Fruit fly (Drosophila melanogaster) whole organism, embryonic: Measurements from ENCODE around the gene Ugt305A1.

Experiments used
- Ada2b ChIP-seq: fragments of 200-800 bp; sonication (Bioruptor generic); IDR thresholded peaks from 2 replicates; pipeline ENCODE4 v1.3.6; 2022; ENCODE audit warnings: missing biosample characterization, missing genetic modification characterization
- Atf6 ChIP-seq: fragments of 200-800 bp; sonication (Bioruptor generic); IDR thresholded peaks from 2 replicates; pipeline ENCODE4 v1.3.6; 2022; ENCODE audit warnings: missing biosample characterization, missing genetic modification characterization
- CG11696 ChIP-seq: fragments of 200-800 bp; sonication (Bioruptor generic); IDR thresholded peaks from 2 replicates; pipeline ENCODE4 v1.3.6; 2022; ENCODE audit warnings: missing biosample characterization, missing genetic modification characterization
- CG12071 ChIP-seq: fragments of 200-800 bp; sonication (Bioruptor generic); optimal IDR thresholded peaks from 3 replicates; lab custom pipeline; 2018; ENCODE audit warnings: missing biosample characterization, mild to moderate bottlenecking, missing genetic modification characterization
- CG13894 ChIP-seq: fragments of 200-800 bp; sonication (Bioruptor generic); optimal IDR thresholded peaks from 3 replicates; lab custom pipeline; 2018; ENCODE audit warnings: missing biosample characterization, mild to moderate bottlenecking, missing genetic modification characterization, moderate library complexity
- CG14860 ChIP-seq: fragments of 200-800 bp; sonication (Bioruptor generic); IDR thresholded peaks from 3 replicates; pipeline ENCODE4 v1.3.6; 2022; ENCODE audit warnings: missing biosample characterization, missing genetic modification characterization; ENCODE audit not compliant: partially characterized antibody
- CG17328 ChIP-seq: fragments of 200-800 bp; sonication (Bioruptor generic); IDR thresholded peaks from 2 replicates; pipeline ENCODE4 v1.3.6; 2022; ENCODE audit warnings: missing biosample characterization, missing genetic modification characterization
- CG17385 ChIP-seq: fragments of 200-800 bp; sonication (Bioruptor generic); optimal IDR thresholded peaks from 3 replicates; lab custom pipeline; 2018; ENCODE audit warnings: missing biosample characterization, mild to moderate bottlenecking, missing genetic modification characterization
- CG18764 ChIP-seq: fragments of 200-800 bp; sonication (Bioruptor generic); optimal IDR thresholded peaks from 3 replicates; lab custom pipeline; 2016; ENCODE audit warnings: missing biosample characterization, missing genetic modification characterization
- CG3065 ChIP-seq: fragments of 200-800 bp; sonication (Bioruptor generic); optimal IDR thresholded peaks from 2 replicates; lab custom pipeline; 2016; ENCODE audit warnings: missing biosample characterization, missing genetic modification characterization
- CG32772 ChIP-seq: fragments of 200-800 bp; sonication (Bioruptor generic); IDR thresholded peaks from 2 replicates; pipeline ENCODE4 v1.3.6; 2022; ENCODE audit warnings: missing biosample characterization, missing genetic modification characterization
- CG42726 ChIP-seq: fragments of 200-800 bp; sonication (Bioruptor generic); IDR thresholded peaks from 2 replicates; pipeline ENCODE4 v1.3.6; 2022; ENCODE audit warnings: missing biosample characterization, missing genetic modification characterization; ENCODE audit not compliant: partially characterized antibody
- CG4360 ChIP-seq: fragments of 200-800 bp; sonication (Bioruptor generic); IDR thresholded peaks from 2 replicates; pipeline ENCODE4 v1.3.6; 2022; ENCODE audit warnings: missing biosample characterization, missing genetic modification characterization
- CG6683 ChIP-seq: fragments of 200-800 bp; sonication (Bioruptor generic); optimal IDR thresholded peaks from 2 replicates; lab custom pipeline; 2017; ENCODE audit warnings: missing biosample characterization, mild to moderate bottlenecking, missing genetic modification characterization, missing genetic modification reagents
- CG6813 ChIP-seq: fragments of 200-800 bp; sonication (Bioruptor generic); optimal IDR thresholded peaks from 2 replicates; lab custom pipeline; 2017; ENCODE audit warnings: missing biosample characterization, missing genetic modification characterization, mild to moderate bottlenecking, moderate library complexity, missing genetic modification reagents
- CG7786 ChIP-seq: fragments of 200-800 bp; sonication (Bioruptor generic); optimal IDR thresholded peaks from 2 replicates; lab custom pipeline; 2016; ENCODE audit warnings: missing biosample characterization, missing genetic modification characterization
- CG8359 ChIP-seq: fragments of 200-800 bp; sonication (Bioruptor generic); optimal IDR thresholded peaks from 2 replicates; lab custom pipeline; 2017; ENCODE audit warnings: missing biosample characterization, mild to moderate bottlenecking, missing genetic modification characterization, borderline replicate concordance
- CG9215 ChIP-seq: fragments of 200-800 bp; sonication (Bioruptor generic); IDR thresholded peaks from 2 replicates; pipeline ENCODE4 v1.3.6; 2022; ENCODE audit warnings: missing biosample characterization, missing genetic modification characterization
- CG9932 ChIP-seq: fragments of 200-800 bp; sonication (Bioruptor generic); IDR thresholded peaks from 2 replicates; pipeline ENCODE4 v1.3.6; 2022; ENCODE audit warnings: missing biosample characterization, missing genetic modification characterization
- Deaf1 ChIP-seq: fragments of 200-800 bp; optimal IDR thresholded peaks from 3 replicates; lab custom pipeline; 2019; ENCODE audit warnings: missing biosample characterization, mild to moderate bottlenecking, missing genetic modification characterization, moderate library complexity
- Dek ChIP-seq: fragments of 200-800 bp; sonication (Bioruptor generic); optimal IDR thresholded peaks from 3 replicates; lab custom pipeline; 2019; ENCODE audit warnings: missing biosample characterization, mild to moderate bottlenecking, missing genetic modification characterization, moderate library complexity
- HmgZ ChIP-seq: fragments of 200-800 bp; sonication (Bioruptor generic); optimal IDR thresholded peaks from 2 replicates; lab custom pipeline; 2018; ENCODE audit warnings: missing biosample characterization, mild to moderate bottlenecking, missing genetic modification characterization
- Hsf ChIP-seq: fragments of 200-800 bp; sonication (Bioruptor generic); optimal IDR thresholded peaks from 3 replicates; lab custom pipeline; 2016; ENCODE audit warnings: missing biosample characterization, missing genetic modification characterization
- Lim3 ChIP-seq: fragments of 200-800 bp; sonication (Bioruptor generic); IDR thresholded peaks from 2 replicates; pipeline ENCODE4 v1.3.6; 2022; ENCODE audit warnings: missing biosample characterization, missing genetic modification characterization
- Max ChIP-seq: fragments of 200-800 bp; sonication (Bioruptor generic); optimal IDR thresholded peaks from 2 replicates; lab custom pipeline; 2016; ENCODE audit warnings: missing biosample characterization, mild to moderate bottlenecking, missing genetic modification characterization
- Sin3A ChIP-seq: fragments of >200 bp; optimal IDR thresholded peaks from 2 replicates; lab custom pipeline; 2018
- Ssrp ChIP-seq: fragments of 200-800 bp; sonication (Bioruptor generic); optimal IDR thresholded peaks from 2 replicates; lab custom pipeline; 2018; ENCODE audit warnings: missing biosample characterization, mild to moderate bottlenecking, missing genetic modification characterization, moderate library complexity
- ac ChIP-seq: fragments of 200-800 bp; sonication (Bioruptor generic); optimal IDR thresholded peaks from 3 replicates; lab custom pipeline; 2017; ENCODE audit warnings: missing biosample characterization, mild to moderate bottlenecking, missing genetic modification characterization
- ap ChIP-seq: fragments of 200-800 bp; sonication (Bioruptor generic); IDR thresholded peaks from 2 replicates; pipeline ENCODE4 v1.3.6; 2022; ENCODE audit warnings: missing biosample characterization, missing genetic modification characterization
- ase ChIP-seq: fragments of 200-800 bp; sonication (Bioruptor generic); IDR thresholded peaks from 3 replicates; pipeline ENCODE4 v1.3.6; 2022; ENCODE audit warnings: missing biosample characterization, missing genetic modification characterization
- ash1 ChIP-seq: fragments of 200-800 bp; sonication (Bioruptor generic); optimal IDR thresholded peaks from 2 replicates; lab custom pipeline; 2018; ENCODE audit warnings: missing biosample characterization, mild to moderate bottlenecking, missing genetic modification characterization
- crc ChIP-seq: fragments of 200-800 bp; sonication (Bioruptor generic); optimal IDR thresholded peaks from 2 replicates; lab custom pipeline; 2016; ENCODE audit warnings: missing biosample characterization, missing genetic modification characterization
- ems ChIP-seq: fragments of 200-800 bp; sonication (Bioruptor generic); optimal IDR thresholded peaks from 3 replicates; lab custom pipeline; 2016; ENCODE audit warnings: missing biosample characterization, missing genetic modification characterization
- en ChIP-seq: fragments of 200-800 bp; sonication (Bioruptor generic); optimal IDR thresholded peaks from 2 replicates; lab custom pipeline; 2016; ENCODE audit warnings: missing biosample characterization, missing genetic modification characterization
- fd64A ChIP-seq: fragments of 200-800 bp; sonication (Bioruptor generic); optimal IDR thresholded peaks from 3 replicates; lab custom pipeline; 2018; ENCODE audit warnings: missing biosample characterization, mild to moderate bottlenecking, missing genetic modification characterization
- gro ChIP-seq: fragments of 200-800 bp; sonication (Bioruptor generic); optimal IDR thresholded peaks from 2 replicates; lab custom pipeline; 2016; ENCODE audit warnings: missing biosample characterization, missing genetic modification characterization
- gt ChIP-seq: fragments of 200-800 bp; sonication (Bioruptor generic); IDR thresholded peaks from 2 replicates; pipeline ENCODE4 v1.3.6; 2022; ENCODE audit warnings: missing biosample characterization, missing genetic modification characterization
- ham ChIP-seq: fragments of 200-800 bp; sonication (Bioruptor generic); IDR thresholded peaks from 2 replicates; pipeline ENCODE4 v1.3.6; 2022; ENCODE audit warnings: missing biosample characterization, missing genetic modification characterization
- hbn ChIP-seq: fragments of 200-800 bp; sonication (Bioruptor generic); IDR thresholded peaks from 2 replicates; pipeline ENCODE4 v1.3.6; 2022; ENCODE audit warnings: missing biosample characterization, missing genetic modification characterization; ENCODE audit not compliant: partially characterized antibody
- knrl ChIP-seq: fragments of 200-800 bp; sonication (Bioruptor generic); IDR thresholded peaks from 3 replicates; pipeline ENCODE4 v1.3.6; 2022; ENCODE audit warnings: missing biosample characterization, missing genetic modification characterization; ENCODE audit not compliant: partially characterized antibody
- onecut ChIP-seq: fragments of 200-800 bp; sonication (Bioruptor generic); IDR thresholded peaks from 2 replicates; pipeline ENCODE4 v1.3.6; 2022; ENCODE audit warnings: missing biosample characterization, missing genetic modification characterization
- pan ChIP-seq, 4 experiments: fragments of >200 bp in 3 of 4; fragments of 200-800 bp in 1 of 4; sonication (Bioruptor generic) in 1 of 4; optimal IDR thresholded peaks in 3 of 4; IDR thresholded peaks in 1 of 4; 2 replicates each; pipeline versions ENCODE4 v1.3.6 to Lab custom; 2017 to 2022; ENCODE audit warnings: missing biosample characterization in 2 of 4, missing genetic modification characterization in 2 of 4, mixed read lengths in 1 of 4
- peb ChIP-seq: fragments of 200-800 bp; sonication (Bioruptor generic); IDR thresholded peaks from 2 replicates; pipeline ENCODE4 v1.3.6; 2022; ENCODE audit warnings: missing biosample characterization, missing genetic modification characterization
- psq ChIP-seq: fragments of 200-800 bp; sonication (Bioruptor generic); optimal IDR thresholded peaks from 2 replicates; lab custom pipeline; 2017; ENCODE audit warnings: missing biosample characterization, missing genetic modification characterization
- ranshi ChIP-seq: fragments of 200-800 bp; sonication (Bioruptor generic); IDR thresholded peaks from 2 replicates; pipeline ENCODE4 v1.3.6; 2022; ENCODE audit warnings: missing biosample characterization, missing genetic modification characterization
- salm ChIP-seq: fragments of 200-800 bp; sonication (Bioruptor generic); optimal IDR thresholded peaks from 2 replicates; lab custom pipeline; 2018; ENCODE audit warnings: missing biosample characterization, mild to moderate bottlenecking, missing genetic modification characterization
- ssp ChIP-seq: fragments of 200-800 bp; sonication (Bioruptor generic); IDR thresholded peaks from 2 replicates; pipeline ENCODE4 v1.3.6; 2022; ENCODE audit warnings: missing biosample characterization, missing genetic modification characterization
- tap ChIP-seq: fragments of 200-800 bp; optimal IDR thresholded peaks from 3 replicates; lab custom pipeline; 2019; ENCODE audit warnings: missing biosample characterization, mild to moderate bottlenecking, missing genetic modification characterization, moderate library complexity
- tin ChIP-seq: fragments of 200-800 bp; sonication (Bioruptor generic); optimal IDR thresholded peaks from 3 replicates; lab custom pipeline; 2016; ENCODE audit warnings: missing biosample characterization, missing genetic modification characterization
- wdn ChIP-seq: fragments of 200-800 bp; sonication (Bioruptor generic); IDR thresholded peaks from 2 replicates; pipeline ENCODE4 v1.3.6; 2022; ENCODE audit warnings: missing biosample characterization, missing genetic modification characterization

Gene Ugt305A1

DNA sequence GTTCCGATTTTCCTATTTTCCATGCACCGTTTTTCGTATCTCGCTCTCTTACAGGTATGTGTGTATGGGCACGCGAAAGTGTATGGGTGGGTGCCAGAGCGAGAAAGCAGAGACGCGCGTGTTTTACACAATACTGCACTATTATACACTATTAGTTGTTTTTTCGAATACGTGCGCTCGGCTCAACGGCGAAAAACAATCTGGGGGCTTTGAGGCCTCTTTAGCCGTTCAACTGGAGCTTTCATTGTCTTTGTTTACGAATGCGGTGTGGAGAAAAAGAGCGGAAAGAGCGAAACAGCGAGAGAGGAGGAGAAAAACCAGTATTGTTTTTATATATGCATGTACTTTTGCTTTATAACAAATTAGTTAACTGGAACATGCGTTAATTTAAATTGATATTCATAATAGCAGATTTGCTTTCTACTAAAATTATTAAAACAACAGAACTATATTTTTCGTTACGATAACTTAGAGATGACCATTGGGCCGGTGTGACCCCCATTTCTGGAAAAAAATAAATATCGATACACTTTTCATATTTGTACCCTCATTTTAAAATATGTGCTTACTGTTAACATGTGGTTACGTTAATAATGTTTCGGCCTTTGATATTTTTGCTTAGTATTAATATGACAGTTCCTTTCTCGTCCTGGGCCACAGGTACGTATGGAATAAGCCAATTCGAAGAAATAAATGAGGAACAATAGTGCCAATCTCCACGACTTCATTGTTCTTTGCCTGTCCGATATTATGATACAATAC, 43.1 kb downstream of the Ugt305A1 start, which contains the start of gene CG14995 (continued):
- no peak for TF ChIP-seq ssp
- no peak for TF ChIP-seq ranshi (GFP tag; lab: Robert Waterston, UW)
- no peak for TF ChIP-seq gt
- TF ChIP-seq crc (GFP tag; lab: Kevin White, UChicago), result no peak
- peak; percentile 62 for TF ChIP-seq CG13894 (tag; lab: Kevin White, UChicago)
- peak; percentile 51 for TF ChIP-seq fd64A
- TF ChIP-seq CG17328 (GFP tag; lab: Robert Waterston, UW), result no peak
- no peak for TF ChIP-seq ash1 (GFP tag; lab: Kevin White, UChicago)
- no peak for TF ChIP-seq CG9932 (GFP tag; lab: Robert Waterston, UW)
- 0 out of 2 replicates have a peak, but pooled peaks have one; percentile 30 for TF ChIP-seq CG11696 (GFP tag; lab: Robert Waterston, UW)
- TF ChIP-seq CG9215, result no peak
- peak; percentile 38 for TF ChIP-seq hbn (GFP tag; lab: Robert Waterston, UW)
- TF ChIP-seq peb, result no peak
- no peak for TF ChIP-seq ems (GFP tag; lab: Kevin White, UChicago)
- peak; percentile 35 for TF ChIP-seq tap
- no peak for TF ChIP-seq CG14860 (GFP tag; lab: Robert Waterston, UW)
- no peak for TF ChIP-seq wdn (GFP tag; lab: Robert Waterston, UW)
- TF ChIP-seq HmgZ (tag; lab: Kevin White, UChicago), result no peak
- TF ChIP-seq ap (GFP tag; lab: Robert Waterston, UW), result no peak
- TF ChIP-seq Sin3A (lab: Kevin White, UChicago), result no peak
- TF ChIP-seq onecut (GFP tag; lab: Robert Waterston, UW), result no peak
- TF ChIP-seq CG6683, result no peak
- TF ChIP-seq Dek, result no peak
- peak; percentile 61 for TF ChIP-seq CG12071
- TF ChIP-seq Atf6, result peak; percentile 42; the same call in 1 of the 2 replicates
- TF ChIP-seq psq (GFP tag; lab: Kevin White, UChicago), result peak; percentile 92
- peak; percentile 21 for TF ChIP-seq salm (tag; lab: Kevin White, UChicago)
- no peak for TF ChIP-seq Ssrp (tag; lab: Kevin White, UChicago)
- no peak for TF ChIP-seq CG32772 (GFP tag; lab: Robert Waterston, UW)
- no peak for TF ChIP-seq ac (GFP tag; lab: Kevin White, UChicago)
- TF ChIP-seq Hsf (GFP tag; lab: Kevin White, UChicago), result no peak
- TF ChIP-seq en (GFP tag; lab: Kevin White, UChicago), result no peak
- peak; percentile 64 for TF ChIP-seq Deaf1 (tag; lab: Kevin White, UChicago)
- TF ChIP-seq Ada2b (GFP tag; lab: Robert Waterston, UW), result no peak
- peak; percentile 24 for TF ChIP-seq gro
- no peak for TF ChIP-seq CG4360 (GFP tag; lab: Robert Waterston, UW)
- TF ChIP-seq CG6813 (GFP tag; lab: Kevin White, UChicago), result no peak
- no peak for TF ChIP-seq pan (optimal IDR thresholded peaks at IDR 0.05; lab: Kevin White, UChicago)
- no peak for TF ChIP-seq pan (GFP tag; optimal IDR thresholded peaks at IDR 0.05 in 1 of 2, IDR thresholded peaks at IDR 0.05 in 1 of 2)
- no peak for TF ChIP-seq ase
- TF ChIP-seq CG3065 (GFP tag; lab: Kevin White, UChicago), result no peak
- peak; percentile 12 for TF ChIP-seq Max (GFP tag; lab: Kevin White, UChicago)
- TF ChIP-seq ham (GFP tag; lab: Robert Waterston, UW), result no peak
- peak; percentile 66 for TF ChIP-seq knrl (GFP tag; lab: Robert Waterston, UW)
- TF ChIP-seq CG17385 (GFP tag; lab: Kevin White, UChicago), result peak; percentile 39
- TF ChIP-seq tin (GFP tag; lab: Kevin White, UChicago), result no peak
- TF ChIP-seq CG18764 (GFP tag; lab: Kevin White, UChicago), result no peak
- TF ChIP-seq CG7786, result no peak
- no peak for TF ChIP-seq Lim3 (GFP tag; lab: Robert Waterston, UW)
- TF ChIP-seq CG8359 (GFP tag; lab: Kevin White, UChicago), result no peak
- 0 out of 2 replicates have a peak, but pooled peaks have one; percentile 49 for TF ChIP-seq CG42726 (GFP tag; lab: Robert Waterston, UW)
